Fruit fly (Drosophila melanogaster): ENCODE results near the gene CG7488.

The CG7488 gene

dm6 chr3R:12960929-12961855, 34.2 kb upstream of the CG7488 start, which contains the start of gene Spc25 (continued):
- TF ChIP-seq eve (GFP tag; optimal IDR thresholded peaks at IDR 0.05) (no peak), Drgx (GFP tag; IDR thresholded peaks at IDR 0.05) (no peak), emc (GFP tag; optimal IDR thresholded peaks at IDR 0.05) (peak; percentile 40), jigr1 (GFP tag; IDR thresholded peaks at IDR 0.05) (no peak), CG15011 (GFP tag; optimal IDR thresholded peaks at IDR 0.05) (no peak), CG12391 (tag; optimal IDR thresholded peaks at IDR 0.05) (peak; percentile 51), Max (GFP tag; optimal IDR thresholded peaks at IDR 0.05) (no peak), otp (GFP tag; IDR thresholded peaks at IDR 0.05) (0 out of 3 replicates have a peak, but pooled peaks have one; percentile 47), tgo (GFP tag; IDR thresholded peaks at IDR 0.05) (peak; percentile 14; the same call in 1 of the 3 replicates), fd64A (GFP tag; optimal IDR thresholded peaks at IDR 0.05) (no peak), br (optimal IDR thresholded peaks at IDR 0.05) (no peak), E2f1 (GFP tag; IDR thresholded peaks at IDR 0.05) (no peak), lola (GFP tag; optimal IDR thresholded peaks at IDR 0.05) (no peak), CG7987 (GFP tag; optimal IDR thresholded peaks at IDR 0.05) (no peak), maf-S (GFP tag; optimal IDR thresholded peaks at IDR 0.05) (peak; percentile 57), CG3847 (GFP tag; IDR thresholded peaks at IDR 0.05) (peak; percentile 64), Rfx (GFP tag; IDR thresholded peaks at IDR 0.05) (peak; percentile 75; the same call in 1 of the 2 replicates), dysf (GFP tag; IDR thresholded peaks at IDR 0.05) (no peak), CG17186 (GFP tag; optimal IDR thresholded peaks at IDR 0.05) (peak; percentile 14), Rx (GFP tag; IDR thresholded peaks at IDR 0.05) (no peak), ro (GFP tag; IDR thresholded peaks at IDR 0.05) (no peak), CG33213 (GFP tag; optimal IDR thresholded peaks at IDR 0.05) (peak; percentile 84), tin (GFP tag; optimal IDR thresholded peaks at IDR 0.05) (peak; percentile 64), CTCF (GFP tag; optimal IDR thresholded peaks at IDR 0.05) (no peak), D (optimal IDR thresholded peaks at IDR 0.05) (no peak), D (GFP tag; optimal IDR thresholded peaks at IDR 0.05) (no peak), Spps (tag; optimal IDR thresholded peaks at IDR 0.05) (no peak), Jarid2 (GFP tag; optimal IDR thresholded peaks at IDR 0.05) (no peak), HmgD (GFP tag; optimal IDR thresholded peaks at IDR 0.05) (peak; percentile 82), trem (tag; optimal IDR thresholded peaks at IDR 0.05) (peak; percentile 84), sug (tag; optimal IDR thresholded peaks at IDR 0.05) (peak; percentile 26), sc (optimal IDR thresholded peaks at IDR 0.05) (no peak), sc (GFP tag; optimal IDR thresholded peaks at IDR 0.05) (no peak), Ada2b (GFP tag; IDR thresholded peaks at IDR 0.05) (no peak), grn (GFP tag; optimal IDR thresholded peaks at IDR 0.05) (no peak), CG16863 (GFP tag; optimal IDR thresholded peaks at IDR 0.05) (peak; percentile 52), CG4424 (GFP tag; optimal IDR thresholded peaks at IDR 0.05) (peak; percentile 32), gcm (GFP tag; optimal IDR thresholded peaks at IDR 0.05) (no peak), CG8281 (tag; optimal IDR thresholded peaks at IDR 0.05) (no peak), CrebB (tag; optimal IDR thresholded peaks at IDR 0.05) (no peak), ham (GFP tag; IDR thresholded peaks at IDR 0.05) (no peak), CG2875 (GFP tag; optimal IDR thresholded peaks at IDR 0.05) (no peak), lab (GFP tag; optimal IDR thresholded peaks at IDR 0.05) (peak; percentile 23), CG3281 (GFP tag; optimal IDR thresholded peaks at IDR 0.05) (peak; percentile 9), CG11398 (GFP tag; optimal IDR thresholded peaks at IDR 0.05) (no peak), Dip3 (GFP tag; optimal IDR thresholded peaks at IDR 0.05) (peak; percentile 35), unpg (GFP tag; optimal IDR thresholded peaks at IDR 0.05) (peak; percentile 60), ci (GFP tag; IDR thresholded peaks at IDR 0.05) (peak; percentile 27; the same call in 1 of the 3 replicates), Oaz (GFP tag; IDR thresholded peaks at IDR 0.05) (no peak), Hsf (GFP tag; optimal IDR thresholded peaks at IDR 0.05) (peak; percentile 64), nom (GFP tag; optimal IDR thresholded peaks at IDR 0.05) (no peak)

Data from whole organism, embryonic.